Fruit fly (Drosophila melanogaster): ENCODE results near the gene CG32687.
A peak's percentile ranks its signal among the peaks of the same experiment; 100 is the strongest.

CG32687 gene

dm6 chrX:10460506-10461114, 26.4 kb downstream of the CG32687 start, which contains the start of gene Neb-cGP (continued):
- TF ChIP-seq slp2 (GFP tag; optimal IDR thresholded peaks at IDR 0.05), result peak; percentile 2
- no peak for TF ChIP-seq Nf-YB (GFP tag; optimal IDR thresholded peaks at IDR 0.05)
- TF ChIP-seq chn (GFP tag; optimal IDR thresholded peaks at IDR 0.05), result peak; percentile 33
- no peak for TF ChIP-seq Hr39 (optimal IDR thresholded peaks at IDR 0.05)
- TF ChIP-seq Fer2 (tag; optimal IDR thresholded peaks at IDR 0.05), result peak; percentile 52
- TF ChIP-seq emc (GFP tag; optimal IDR thresholded peaks at IDR 0.05), result peak; percentile 8
- TF ChIP-seq ems (GFP tag; optimal IDR thresholded peaks at IDR 0.05), result peak; percentile 41
- TF ChIP-seq CG9932 (GFP tag; IDR thresholded peaks at IDR 0.05), result peak; percentile 90
- no peak for TF ChIP-seq CG4730 (GFP tag; IDR thresholded peaks at IDR 0.05)
- TF ChIP-seq Ets65A (GFP tag), result peak; percentile 96
- TF ChIP-seq tx (GFP tag; optimal IDR thresholded peaks at IDR 0.05), result peak; percentile 16
- peak; percentile 94 for TF ChIP-seq tna (GFP tag; IDR thresholded peaks at IDR 0.05; ENCODE audit: partially characterized antibody)
- peak; percentile 51 for TF ChIP-seq jumu (GFP tag; optimal IDR thresholded peaks at IDR 0.05)
- TF ChIP-seq dan (GFP tag; IDR thresholded peaks at IDR 0.05), result no peak
- peak; percentile 47 for TF ChIP-seq CG17912 (GFP tag; optimal IDR thresholded peaks at IDR 0.05)
- no peak for TF ChIP-seq Hey (tag; optimal IDR thresholded peaks at IDR 0.05)
- peak; percentile 28 for TF ChIP-seq scrt (GFP tag; optimal IDR thresholded peaks at IDR 0.05)
- TF ChIP-seq Vsx1 (GFP tag; optimal IDR thresholded peaks at IDR 0.05), result no peak
- no peak for TF ChIP-seq CG10565 (GFP tag; optimal IDR thresholded peaks at IDR 0.05)
- TF ChIP-seq CG7786 (GFP tag; optimal IDR thresholded peaks at IDR 0.05), result peak; percentile 69
- TF ChIP-seq unc-4 (GFP tag; IDR thresholded peaks at IDR 0.05; ENCODE audit: partially characterized antibody), result peak; percentile 96
- TF ChIP-seq nau (GFP tag; optimal IDR thresholded peaks at IDR 0.05), result no peak
- TF ChIP-seq CG15073 (GFP tag; optimal IDR thresholded peaks at IDR 0.05), result no peak
- TF ChIP-seq TFAM (GFP tag; optimal IDR thresholded peaks at IDR 0.05), result no peak
- peak; percentile 1 for TF ChIP-seq Bteb2 (GFP tag; optimal IDR thresholded peaks at IDR 0.05)
- no peak for TF ChIP-seq NC2α (GFP tag; optimal IDR thresholded peaks at IDR 0.05)
- TF ChIP-seq wdn (GFP tag; IDR thresholded peaks at IDR 0.05), result 0 out of 2 replicates have a peak, but pooled peaks have one; percentile 25
- TF ChIP-seq CG18262 (tag; optimal IDR thresholded peaks at IDR 0.05), result peak; percentile 36
- no peak for TF ChIP-seq cad (GFP tag; optimal IDR thresholded peaks at IDR 0.05)
- peak; percentile 59; the same call in 2 of the 4 replicates for TF ChIP-seq Gug (GFP tag; IDR thresholded peaks at IDR 0.05)
- peak; percentile 25 for TF ChIP-seq CG6254 (GFP tag; optimal IDR thresholded peaks at IDR 0.05)
- peak; percentile 67 for TF ChIP-seq BtbVII (GFP tag; optimal IDR thresholded peaks at IDR 0.05)
- no peak for TF ChIP-seq C15 (GFP tag; IDR thresholded peaks at IDR 0.05)
- peak; percentile 41 for TF ChIP-seq CG3281 (GFP tag; optimal IDR thresholded peaks at IDR 0.05)
- TF ChIP-seq Trl (optimal IDR thresholded peaks at IDR 0.05), result no peak
- peak; percentile 66 for TF ChIP-seq Trl (GFP tag; optimal IDR thresholded peaks at IDR 0.05)
- TF ChIP-seq CG12769 (tag; optimal IDR thresholded peaks at IDR 0.05), result no peak
- TF ChIP-seq H15 (GFP tag; IDR thresholded peaks at IDR 0.05), result no peak; the same call in 2 of the 3 replicates
- TF ChIP-seq schlank (tag; optimal IDR thresholded peaks at IDR 0.05), result peak; percentile 25
- no peak for TF ChIP-seq NK7.1 (GFP tag; optimal IDR thresholded peaks at IDR 0.05)
- peak; percentile 36 for TF ChIP-seq gfzf (GFP tag; optimal IDR thresholded peaks at IDR 0.05)
- TF ChIP-seq CG4282 (GFP tag; optimal IDR thresholded peaks at IDR 0.05), result no peak
- TF ChIP-seq jing (GFP tag; optimal IDR thresholded peaks at IDR 0.05), result no peak
- peak; percentile 88 for TF ChIP-seq CG1603 (tag; optimal IDR thresholded peaks at IDR 0.05)
- TF ChIP-seq CG1832 (GFP tag; optimal IDR thresholded peaks at IDR 0.05), result no peak
- TF ChIP-seq CG15696 (tag; optimal IDR thresholded peaks at IDR 0.05), result no peak
- peak; percentile 46; the same call in 1 of the 2 replicates for TF ChIP-seq HLH3B (GFP tag; IDR thresholded peaks at IDR 0.05)
- TF ChIP-seq bsh (GFP tag; optimal IDR thresholded peaks at IDR 0.05), result no peak
- peak; percentile 99 for TF ChIP-seq pzg (GFP tag; optimal IDR thresholded peaks at IDR 0.05)
- peak; percentile 34 for TF ChIP-seq CG10147 (GFP tag; optimal IDR thresholded peaks at IDR 0.05)
- TF ChIP-seq lab (GFP tag; optimal IDR thresholded peaks at IDR 0.05), result peak; percentile 83
